Worm (Caenorhabditis elegans) whole organism, L2 larva: ENCODE measurements around the gene fil-2.

Experiments used
- F13H6.1 ChIP-seq: sonication (generic microtip); optimal IDR thresholded peaks from 2 replicates; lab custom pipeline; 2016; ENCODE audit warnings: missing genetic modification characterization, missing compliant biosample characterization
- aly-2 ChIP-seq: fragments of 150-350 bp; optimal IDR thresholded peaks from 2 replicates; lab custom pipeline; 2014; ENCODE audit warnings: missing biosample characterization, missing genetic modification characterization
- egl-27 ChIP-seq: sonication (generic microtip); optimal IDR thresholded peaks from 3 replicates; lab custom pipeline; 2017; ENCODE audit warnings: missing biosample characterization, missing genetic modification reagents, missing genetic modification characterization
- elt-1 ChIP-seq: fragments of 150-350 bp; optimal IDR thresholded peaks from 2 replicates; lab custom pipeline; 2014; ENCODE audit warnings: missing biosample characterization, missing genetic modification characterization
- lin-13 ChIP-seq: fragments of 150-350 bp; optimal IDR thresholded peaks from 2 replicates; lab custom pipeline; 2014; ENCODE audit warnings: missing biosample characterization, missing genetic modification reagents, missing genetic modification characterization
- mdl-1 ChIP-seq, 2 experiments: fragments of 150-350 bp in 1 of 2; sonication (generic microtip) in 1 of 2; optimal IDR thresholded peaks; 2 replicates each; lab custom pipeline; 2017; ENCODE audit warnings: missing biosample characterization in 2 of 2, missing genetic modification characterization in 2 of 2
- nhr-11 ChIP-seq: fragments of 150-350 bp; optimal IDR thresholded peaks from 2 replicates; lab custom pipeline; 2014; ENCODE audit warnings: missing biosample characterization, missing genetic modification characterization
- nhr-21 ChIP-seq: fragments of 150-350 bp; optimal IDR thresholded peaks from 2 replicates; lab custom pipeline; 2014; ENCODE audit warnings: missing biosample characterization, missing genetic modification characterization
- snpc-4 ChIP-seq: fragments of 150-350 bp; optimal IDR thresholded peaks from 2 replicates; lab custom pipeline; 2014; ENCODE audit warnings: missing biosample characterization, missing genetic modification characterization
- unc-62 ChIP-seq: fragments of 150-350 bp; optimal IDR thresholded peaks from 2 replicates; lab custom pipeline; 2014; ENCODE audit warnings: missing biosample characterization, missing genetic modification reagents, missing genetic modification characterization

DNA sequence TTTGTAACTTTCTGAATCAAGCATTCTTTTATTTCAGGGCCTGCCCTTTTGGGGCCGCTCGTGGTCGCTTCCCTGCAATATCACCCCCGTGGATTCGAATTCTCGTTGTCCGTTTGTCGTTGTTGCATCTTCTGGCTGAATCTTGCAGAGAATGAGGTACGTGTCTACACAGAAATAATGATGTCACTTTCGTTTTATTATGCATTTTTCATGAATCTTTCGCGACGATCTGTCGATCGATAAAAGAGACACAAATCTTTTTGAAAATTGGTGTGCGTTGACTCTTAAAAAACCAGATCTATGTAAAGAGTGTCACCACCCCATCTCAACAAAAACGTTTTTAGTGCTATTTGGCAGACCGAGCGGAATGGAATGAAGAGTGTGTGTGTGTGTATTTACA is 29.7 kb upstream of the fil-2 start:
- no peak for TF ChIP-seq nhr-11 (tag; lab: Kevin White, UChicago)
- TF ChIP-seq elt-1 (tag; lab: Kevin White, UChicago), result no peak
- no peak for TF ChIP-seq mdl-1 (tag; optimal IDR thresholded peaks at IDR 0.05; lab: Kevin White, UChicago)
- TF ChIP-seq snpc-4 (tag; lab: Kevin White, UChicago), result no peak
- no peak for TF ChIP-seq egl-27
- no peak for TF ChIP-seq unc-62
- TF ChIP-seq F13H6.1, result no peak
- no peak for TF ChIP-seq lin-13
- no peak for TF ChIP-seq nhr-21 (tag; lab: Kevin White, UChicago)
- no peak for TF ChIP-seq aly-2 (tag; lab: Kevin White, UChicago)
